Worm (Caenorhabditis elegans): Measurements from ENCODE around the gene ddn-3.

ddn-3 gene

DNA sequence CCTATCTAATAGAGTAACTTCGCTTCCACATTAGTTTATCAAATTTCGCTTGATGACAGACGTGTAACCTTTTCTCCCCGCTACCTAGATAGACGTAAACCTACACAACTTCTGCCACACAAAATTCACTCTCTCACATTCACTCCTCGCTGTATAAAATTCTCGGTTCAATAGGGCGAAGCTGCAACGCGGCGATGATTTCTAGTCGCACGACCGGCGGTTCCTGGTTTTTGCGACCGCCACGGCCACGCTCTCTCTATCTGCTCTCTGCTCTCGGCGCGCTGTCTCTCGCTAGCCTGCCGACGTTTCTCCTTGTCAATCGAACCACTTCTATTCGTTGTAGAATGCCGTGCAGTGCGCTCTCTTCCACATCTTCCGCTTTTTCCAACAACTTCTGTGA, 39.9 kb upstream of the ddn-3 start (continued):
- TF ChIP-seq syd-9 (tag; optimal IDR thresholded peaks at IDR 0.05), result peak; percentile 24
- no peak for TF ChIP-seq ahr-1 (tag; optimal IDR thresholded peaks at IDR 0.05)
- TF ChIP-seq lim-6 (tag; optimal IDR thresholded peaks at IDR 0.05), result no peak
- TF ChIP-seq ets-4 (tag; optimal IDR thresholded peaks at IDR 0.05), result peak; percentile 38
- TF ChIP-seq sox-2 (GFP tag; IDR thresholded peaks at IDR 0.05), result no peak
- TF ChIP-seq K02D7.2 (tag; optimal IDR thresholded peaks at IDR 0.05), result no peak
- no peak for TF ChIP-seq odd-2 (tag; optimal IDR thresholded peaks at IDR 0.05)
- TF ChIP-seq lin-11 (tag; optimal IDR thresholded peaks at IDR 0.05), result no peak
- TF ChIP-seq C38D4.7 (GFP tag; optimal IDR thresholded peaks at IDR 0.05), result no peak
- no peak for TF ChIP-seq sox-4 (tag; optimal IDR thresholded peaks at IDR 0.05)
- TF ChIP-seq ceh-30 (tag; optimal IDR thresholded peaks at IDR 0.05), result no peak

DNA sequence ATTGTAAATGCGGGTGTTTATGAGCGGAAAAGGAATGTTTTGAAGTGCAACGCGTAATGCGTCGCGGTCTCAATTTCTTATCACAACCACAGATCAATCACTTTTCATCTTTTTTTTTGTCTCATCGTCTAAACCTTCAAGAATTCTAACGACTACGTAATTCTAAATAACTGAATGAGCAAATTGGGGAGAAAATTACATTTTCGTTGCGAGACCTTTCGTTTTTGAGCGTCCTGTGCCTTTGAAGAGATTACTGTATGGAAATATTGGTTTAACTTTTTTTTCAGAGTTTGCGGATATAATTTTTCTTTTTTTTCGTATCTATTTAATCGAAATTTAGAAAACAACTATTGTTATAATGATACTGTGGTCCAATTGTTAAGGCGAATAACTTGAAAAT, 39.5 kb upstream of the ddn-3 start:
- TF ChIP-seq F13H6.1 (tag; optimal IDR thresholded peaks at IDR 0.05) (no peak), ceh-9 (tag; optimal IDR thresholded peaks at IDR 0.05) (no peak), che-1 (tag; optimal IDR thresholded peaks at IDR 0.05) (no peak)

- TF ChIP-seq ahr-1 (tag; optimal IDR thresholded peaks at IDR 0.05), result peak; percentile 57
- peak; percentile 32 for TF ChIP-seq zip-5 (tag; optimal IDR thresholded peaks at IDR 0.05)
- no peak for TF ChIP-seq hlh-13 (GFP tag; optimal IDR thresholded peaks at IDR 0.05)
- no peak for TF ChIP-seq dmd-4 (tag; optimal IDR thresholded peaks at IDR 0.05; ENCODE audit: borderline replicate concordance)
- TF ChIP-seq ets-4 (tag; optimal IDR thresholded peaks at IDR 0.05), result peak; percentile 46
- TF ChIP-seq npax-4 (tag; optimal IDR thresholded peaks at IDR 0.05), result no peak
- no peak for TF ChIP-seq ceh-48 (tag; optimal IDR thresholded peaks at IDR 0.05)
- TF ChIP-seq ceh-45 (GFP tag; IDR thresholded peaks at IDR 0.05), result no peak
- no peak for TF ChIP-seq lin-11 (tag; optimal IDR thresholded peaks at IDR 0.05)
- peak; percentile 83 for TF ChIP-seq unc-42 (tag; optimal IDR thresholded peaks at IDR 0.05)
- TF ChIP-seq syd-9 (tag; optimal IDR thresholded peaks at IDR 0.05), result no peak
- TF ChIP-seq pha-4 (tag; optimal IDR thresholded peaks at IDR 0.05), result no peak
- no peak for TF ChIP-seq hlh-15 (tag; optimal IDR thresholded peaks at IDR 0.05)
- TF ChIP-seq ceh-19 (GFP tag; optimal IDR thresholded peaks at IDR 0.05), result no peak
- no peak for TF ChIP-seq unc-55 (GFP tag; optimal IDR thresholded peaks at IDR 0.05)
- TF ChIP-seq mec-3 (tag; optimal IDR thresholded peaks at IDR 0.05; ENCODE audit: borderline replicate concordance), result no peak
- TF ChIP-seq hlh-30 (tag; optimal IDR thresholded peaks at IDR 0.05; ENCODE audit: insufficient read depth), result peak; percentile 4
- TF ChIP-seq nfya-1 (tag; optimal IDR thresholded peaks at IDR 0.05), result peak; percentile 75
- TF ChIP-seq lim-6 (tag; optimal IDR thresholded peaks at IDR 0.05), result peak; percentile 73
- peak; percentile 30 for TF ChIP-seq F13H6.1 (tag; optimal IDR thresholded peaks at IDR 0.05)
- no peak for TF ChIP-seq pha-2 (tag; optimal IDR thresholded peaks at IDR 0.05)
- no peak for TF ChIP-seq sdc-2 (tag; optimal IDR thresholded peaks at IDR 0.05)
- TF ChIP-seq ceh-34 (tag; optimal IDR thresholded peaks at IDR 0.05), result peak; percentile 61
- TF ChIP-seq K09A11.1 (tag; optimal IDR thresholded peaks at IDR 0.05; ENCODE audit: insufficient read depth), result peak; percentile 21
- TF ChIP-seq ztf-16 (tag; optimal IDR thresholded peaks at IDR 0.05), result peak; percentile 57
- no peak for TF ChIP-seq eyg-1 (tag; optimal IDR thresholded peaks at IDR 0.05)
- TF ChIP-seq sox-4 (tag; optimal IDR thresholded peaks at IDR 0.05), result no peak
- TF ChIP-seq fkh-6 (tag; optimal IDR thresholded peaks at IDR 0.05), result no peak
- no peak for TF ChIP-seq pat-9 (tag; optimal IDR thresholded peaks at IDR 0.05)
- TF ChIP-seq che-1 (tag; optimal IDR thresholded peaks at IDR 0.05), result no peak
- no peak for TF ChIP-seq elt-4 (tag; optimal IDR thresholded peaks at IDR 0.05)
- TF ChIP-seq C38D4.7 (GFP tag; optimal IDR thresholded peaks at IDR 0.05), result no peak
- no peak for TF ChIP-seq K02D7.2 (tag; optimal IDR thresholded peaks at IDR 0.05)
- peak; percentile 87 for TF ChIP-seq tbx-2 (tag; optimal IDR thresholded peaks at IDR 0.05)
- peak; percentile 75 for TF ChIP-seq fax-1 (tag; optimal IDR thresholded peaks at IDR 0.05)
- TF ChIP-seq nhr-232 (tag; optimal IDR thresholded peaks at IDR 0.05), result no peak
- no peak for TF ChIP-seq unc-3 (GFP tag; conservative IDR thresholded peaks at IDR 0.05)
- TF ChIP-seq unc-3 (tag; optimal IDR thresholded peaks at IDR 0.05), result no peak
- TF ChIP-seq ceh-2 (tag; optimal IDR thresholded peaks at IDR 0.05), result peak; percentile 55
- no peak for TF ChIP-seq T23F11.4 (GFP tag; optimal IDR thresholded peaks at IDR 0.05)
- peak; percentile 77 for TF ChIP-seq ceh-18 (tag; optimal IDR thresholded peaks at IDR 0.05)
- peak; percentile 75 for TF ChIP-seq pax-1 (tag; optimal IDR thresholded peaks at IDR 0.05)
- TF ChIP-seq ceh-31 (tag; optimal IDR thresholded peaks at IDR 0.05), result peak; percentile 94
Observed at ce11 chrV:14347234-14347826, 36.3 kb upstream of the ddn-3 start, which contains the start of gene cept-2. Gene cept-2 (plus strand): TSS chrV:14347766.
